Fruit fly (Drosophila melanogaster) whole organism, pupa: ENCODE results near the gene Hira.

ENCODE experiments used
- CG10348 ChIP-seq: fragments of 200-800 bp; sonication (Bioruptor generic); IDR thresholded peaks from 2 replicates; pipeline ENCODE4 v1.3.6; 2022; ENCODE audit warnings: missing biosample characterization, missing genetic modification characterization
- CG13204 ChIP-seq: fragments of 200-800 bp; sonication (Bioruptor generic); optimal IDR thresholded peaks from 2 replicates; lab custom pipeline; 2018; ENCODE audit warnings: missing biosample characterization, mild to moderate bottlenecking, missing genetic modification characterization, moderate library complexity
- CG17806 ChIP-seq: fragments of 200-800 bp; sonication (Bioruptor generic); optimal IDR thresholded peaks from 2 replicates; lab custom pipeline; 2018; ENCODE audit warnings: missing biosample characterization, mild to moderate bottlenecking, missing genetic modification characterization, moderate library complexity
- EcR ChIP-seq: fragments of 200-800 bp; sonication (Bioruptor generic); optimal IDR thresholded peaks from 3 replicates; lab custom pipeline; 2019; ENCODE audit warnings: missing biosample characterization, missing genetic modification characterization, mild to moderate bottlenecking, moderate library complexity, missing genetic modification reagents
- Ets98B ChIP-seq: fragments of 200-800 bp; sonication (Bioruptor generic); IDR thresholded peaks from 2 replicates; pipeline ENCODE4 v1.3.6; 2022; ENCODE audit warnings: missing biosample characterization, missing genetic modification characterization
- Pif1B ChIP-seq: fragments of 200-800 bp; sonication (Bioruptor generic); optimal IDR thresholded peaks from 3 replicates; lab custom pipeline; 2016; ENCODE audit warnings: missing biosample characterization, missing genetic modification characterization

dm6 chrX:7721905-7722304 is at the start of gene Hira:
- no peak for TF ChIP-seq CG17806 (tag; lab: Kevin White, UChicago)
- TF ChIP-seq CG13204 (GFP tag; lab: Kevin White, UChicago), result no peak
- no peak for TF ChIP-seq CG10348 (GFP tag; lab: Robert Waterston, UW)
- no peak for TF ChIP-seq EcR (GFP tag; lab: Kevin White, UChicago)
- TF ChIP-seq Ets98B, result no peak
- no peak for TF ChIP-seq Pif1B
